Worm (Caenorhabditis elegans): Measurements from ENCODE around the gene C31H1.1.

C31H1.1 gene

DNA sequence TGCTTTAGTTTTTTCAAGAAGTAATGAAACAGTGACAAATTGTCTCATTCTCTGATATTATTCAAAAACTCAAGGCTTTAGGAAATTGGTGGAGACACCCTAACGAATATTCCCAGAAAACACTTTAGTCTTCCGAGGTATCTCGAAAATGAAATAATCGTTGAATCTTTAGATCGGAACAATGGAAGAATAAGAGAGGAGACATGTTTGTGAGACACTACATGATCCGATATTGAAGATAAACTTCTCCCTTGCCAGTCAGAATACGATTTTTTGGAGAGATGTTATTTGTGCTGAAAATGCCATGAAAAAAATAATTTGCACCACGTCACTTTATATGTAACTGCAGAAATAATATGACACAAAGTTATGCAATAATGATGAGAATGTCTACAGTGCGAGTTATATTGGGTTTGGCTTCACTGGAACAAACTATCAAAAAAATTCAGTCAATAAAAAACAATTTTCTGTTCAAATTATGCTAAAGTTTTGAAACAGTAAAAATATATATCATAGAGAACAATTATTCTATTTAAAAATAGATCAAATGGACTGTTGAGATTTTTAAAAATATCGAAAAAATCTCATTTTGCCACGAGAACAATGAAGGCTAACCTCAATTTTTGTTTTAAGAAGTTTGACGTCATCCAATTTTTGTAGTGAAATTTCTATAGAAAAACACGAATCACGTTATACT lies 35.9 kb upstream of the C31H1.1 start:
- TF ChIP-seq gmeb-1 (tag; optimal IDR thresholded peaks at IDR 0.05) = no peak
- TF ChIP-seq nhr-21 (tag; optimal IDR thresholded peaks at IDR 0.05) = no peak
- peak; percentile 13 for TF ChIP-seq sma-9 (GFP tag; optimal IDR thresholded peaks at IDR 0.05)
- no peak for TF ChIP-seq sma-9 (tag; optimal IDR thresholded peaks at IDR 0.05)
- TF ChIP-seq C34F6.9 (tag; optimal IDR thresholded peaks at IDR 0.05) = no peak
- TF ChIP-seq ZK546.5 (tag; optimal IDR thresholded peaks at IDR 0.05) = no peak
- TF ChIP-seq nhr-12 (tag; optimal IDR thresholded peaks at IDR 0.05) = no peak
- no peak for TF ChIP-seq fos-1 (tag; optimal IDR thresholded peaks at IDR 0.05)

DNA sequence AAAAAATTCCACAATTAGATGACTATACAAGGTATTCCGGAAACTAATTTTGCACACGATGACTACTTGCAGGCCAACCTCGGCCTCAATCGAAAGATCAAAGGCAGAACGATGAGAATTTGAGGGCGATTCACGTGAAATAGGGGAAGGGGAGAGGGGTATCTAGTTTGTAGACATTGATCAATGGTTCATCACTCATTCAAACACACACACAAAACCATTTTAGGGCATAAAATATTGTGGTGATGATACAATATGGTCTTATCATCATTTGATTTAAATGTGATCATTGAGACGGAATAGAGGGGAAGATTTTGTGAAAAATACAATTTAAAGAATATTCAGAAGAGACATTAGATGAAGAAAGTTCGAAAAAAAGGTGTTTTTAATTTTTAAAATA lies 34.5 kb upstream of the C31H1.1 start:
- TF ChIP-seq ztf-1 (GFP tag; conservative IDR thresholded peaks at IDR 0.05) (no peak), ztf-11 (tag; optimal IDR thresholded peaks at IDR 0.05) (no peak), nhr-129 (tag; optimal IDR thresholded peaks at IDR 0.05) (peak; percentile 34), nhr-25 (tag; optimal IDR thresholded peaks at IDR 0.05) (peak; percentile 43), snpc-4 (tag; optimal IDR thresholded peaks at IDR 0.05) (no peak), lin-11 (tag; optimal IDR thresholded peaks at IDR 0.05) (no peak), skn-1 (tag; optimal IDR thresholded peaks at IDR 0.05) (no peak), fos-1 (tag; optimal IDR thresholded peaks at IDR 0.05) (peak; percentile 82), ztf-4 (tag; optimal IDR thresholded peaks at IDR 0.05) (no peak), ama-1 (optimal IDR thresholded peaks at IDR 0.05) (no peak), unc-62 (GFP tag; optimal IDR thresholded peaks at IDR 0.05) (no peak), lin-13 (GFP tag; optimal IDR thresholded peaks at IDR 0.05) (no peak), nhr-11 (tag; optimal IDR thresholded peaks at IDR 0.05) (no peak), sma-3 (GFP tag; optimal IDR thresholded peaks at IDR 0.05) (no peak), alr-1 (tag; optimal IDR thresholded peaks at IDR 0.05) (no peak), sma-9 (GFP tag; optimal IDR thresholded peaks at IDR 0.05) (peak; percentile 88), sma-9 (tag; optimal IDR thresholded peaks at IDR 0.05) (no peak), gmeb-1 (tag; optimal IDR thresholded peaks at IDR 0.05) (peak; percentile 4), crh-2 (tag; optimal IDR thresholded peaks at IDR 0.05) (peak; percentile 50), Y55F3AM.14 (GFP tag; optimal IDR thresholded peaks at IDR 0.05) (no peak), aly-2 (tag; optimal IDR thresholded peaks at IDR 0.05) (no peak), C34F6.9 (tag; optimal IDR thresholded peaks at IDR 0.05) (no peak), nhr-10 (tag; optimal IDR thresholded peaks at IDR 0.05) (no peak), nhr-21 (tag; optimal IDR thresholded peaks at IDR 0.05) (peak; percentile 36), unc-39 (tag; optimal IDR thresholded peaks at IDR 0.05) (no peak), nhr-12 (tag; optimal IDR thresholded peaks at IDR 0.05) (no peak), dmd-4 (tag; optimal IDR thresholded peaks at IDR 0.05) (no peak), ZK546.5 (tag; optimal IDR thresholded peaks at IDR 0.05) (no peak), F13H6.1 (tag; optimal IDR thresholded peaks at IDR 0.05) (peak; percentile 11), nhr-77 (tag; optimal IDR thresholded peaks at IDR 0.05) (no peak)

DNA sequence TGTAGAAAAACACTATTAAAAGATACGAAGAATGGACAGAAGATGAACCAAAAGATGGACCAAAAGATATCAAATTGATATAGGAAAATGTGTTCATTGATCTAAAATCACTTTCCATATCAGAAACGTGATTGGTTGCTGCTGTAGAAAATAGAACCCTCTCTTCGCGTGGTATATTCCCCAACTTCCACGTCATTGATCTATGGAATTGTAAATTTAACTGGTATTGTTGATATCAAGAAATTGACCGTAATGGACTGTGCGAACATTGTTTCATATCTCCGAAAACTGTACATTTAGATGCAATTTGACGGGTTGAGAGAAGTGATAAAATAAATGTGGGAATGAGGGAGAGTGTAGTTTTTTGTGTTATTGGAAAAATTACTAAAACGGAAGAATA lies 32.9 kb upstream of the C31H1.1 start:
- TF ChIP-seq ZK546.5 (tag; optimal IDR thresholded peaks at IDR 0.05) (no peak), unc-62 (GFP tag; optimal IDR thresholded peaks at IDR 0.05) (no peak), F13H6.1 (tag; optimal IDR thresholded peaks at IDR 0.05) (no peak), R02D3.7 (tag; optimal IDR thresholded peaks at IDR 0.05) (no peak), snpc-4 (tag; optimal IDR thresholded peaks at IDR 0.05) (no peak), ceh-82 (tag; optimal IDR thresholded peaks at IDR 0.05) (no peak), nhr-11 (tag; optimal IDR thresholded peaks at IDR 0.05) (no peak), C34F6.9 (tag; optimal IDR thresholded peaks at IDR 0.05) (no peak), lin-39 (tag; optimal IDR thresholded peaks at IDR 0.05) (no peak), nhr-129 (tag; optimal IDR thresholded peaks at IDR 0.05) (no peak), nhr-6 (tag; optimal IDR thresholded peaks at IDR 0.05) (peak; percentile 68), nhr-25 (tag; optimal IDR thresholded peaks at IDR 0.05) (peak; percentile 88), elt-3 (tag; optimal IDR thresholded peaks at IDR 0.05) (no peak), fos-1 (tag; optimal IDR thresholded peaks at IDR 0.05) (peak; percentile 67), mab-5 (tag; optimal IDR thresholded peaks at IDR 0.05) (no peak), elt-1 (tag; optimal IDR thresholded peaks at IDR 0.05) (no peak), lin-11 (tag; optimal IDR thresholded peaks at IDR 0.05) (no peak), zag-1 (tag; optimal IDR thresholded peaks at IDR 0.05) (no peak), nhr-23 (tag; optimal IDR thresholded peaks at IDR 0.05) (no peak), sem-4 (tag; optimal IDR thresholded peaks at IDR 0.05) (no peak), lsy-2 (tag; optimal IDR thresholded peaks at IDR 0.05) (peak in 1 of 2 experiments; percentile 14), unc-39 (tag; optimal IDR thresholded peaks at IDR 0.05) (no peak), ceh-16 (tag; optimal IDR thresholded peaks at IDR 0.05) (no peak), ama-1 (optimal IDR thresholded peaks at IDR 0.05) (no peak), sma-9 (GFP tag; optimal IDR thresholded peaks at IDR 0.05) (peak; percentile 98), sma-9 (tag; optimal IDR thresholded peaks at IDR 0.05) (no peak), alr-1 (tag; optimal IDR thresholded peaks at IDR 0.05) (no peak), egl-27 (tag; optimal IDR thresholded peaks at IDR 0.05) (peak; percentile 51), mbf-1 (tag; optimal IDR thresholded peaks at IDR 0.05) (no peak), nhr-237 (tag; optimal IDR thresholded peaks at IDR 0.05) (no peak), ztf-4 (tag; optimal IDR thresholded peaks at IDR 0.05) (no peak), nhr-21 (tag; optimal IDR thresholded peaks at IDR 0.05) (peak; percentile 97), ztf-11 (tag; optimal IDR thresholded peaks at IDR 0.05) (no peak), Y55F3AM.14 (GFP tag; optimal IDR thresholded peaks at IDR 0.05) (no peak), crh-2 (tag; optimal IDR thresholded peaks at IDR 0.05) (peak; percentile 88), lin-13 (GFP tag; optimal IDR thresholded peaks at IDR 0.05) (no peak), nhr-12 (tag; optimal IDR thresholded peaks at IDR 0.05) (no peak), nhr-77 (tag; optimal IDR thresholded peaks at IDR 0.05) (no peak), mdl-1 (tag; optimal IDR thresholded peaks at IDR 0.05) (peak in 1 of 2 experiments; percentile 16)
